Fruit fly (Drosophila melanogaster) whole organism, wandering third instar larva: ENCODE measurements around the gene GABPI.

ENCODE experiments used
- Abd-B ChIP-seq: fragments of >200 bp; optimal IDR thresholded peaks from 2 replicates; lab custom pipeline; 2017; ENCODE audit warnings: missing biosample characterization, missing genetic modification characterization
- CG32264 ChIP-seq: fragments of 200-800 bp; sonication (Bioruptor generic); optimal IDR thresholded peaks from 2 replicates; lab custom pipeline; 2016; ENCODE audit warnings: missing biosample characterization, missing genetic modification characterization
- CG9705 ChIP-seq: fragments of 200-800 bp; sonication (Bioruptor generic); optimal IDR thresholded peaks from 2 replicates; lab custom pipeline; 2018; ENCODE audit warnings: missing biosample characterization, mild to moderate bottlenecking, missing genetic modification characterization
- CrebA ChIP-seq: fragments of 200-800 bp; sonication (Bioruptor generic); optimal IDR thresholded peaks from 2 replicates; lab custom pipeline; 2016; ENCODE audit warnings: missing biosample characterization, mild to moderate bottlenecking, missing genetic modification characterization, borderline replicate concordance
- Dfd ChIP-seq: fragments of >200 bp; optimal IDR thresholded peaks from 2 replicates; lab custom pipeline; 2017; ENCODE audit warnings: missing biosample characterization, missing genetic modification characterization
- Dif ChIP-seq: fragments of 200-275, 200-300 bp; sonication (Bioruptor generic); optimal IDR thresholded peaks from 2 replicates; lab custom pipeline; 2018; ENCODE audit warnings: missing biosample characterization, missing genetic modification characterization; ENCODE audit not compliant: partially characterized antibody
- GATAd ChIP-seq: sonication (Bioruptor generic); optimal IDR thresholded peaks from 2 replicates; lab custom pipeline; 2016; ENCODE audit warnings: missing biosample characterization, missing genetic modification characterization
- HLH106 ChIP-seq: fragments of 200-800 bp; optimal IDR thresholded peaks from 3 replicates; lab custom pipeline; 2019; ENCODE audit warnings: missing biosample characterization, mild to moderate bottlenecking, missing genetic modification characterization, moderate library complexity
- Hnf4 ChIP-seq: fragments of 200-800 bp; sonication (Bioruptor generic); optimal IDR thresholded peaks from 2 replicates; lab custom pipeline; 2016; ENCODE audit warnings: missing biosample characterization, mild to moderate bottlenecking, missing genetic modification characterization
- Hr78 ChIP-seq: fragments of >200 bp; optimal IDR thresholded peaks from 2 replicates; lab custom pipeline; 2017; ENCODE audit warnings: missing biosample characterization, missing genetic modification characterization
- Hr83 ChIP-seq: fragments of 200-300 bp; sonication (Bioruptor generic); optimal IDR thresholded peaks from 2 replicates; lab custom pipeline; 2016; ENCODE audit warnings: missing biosample characterization, mild to moderate bottlenecking, missing genetic modification characterization, moderate library complexity; ENCODE audit not compliant: poor library complexity, severe bottlenecking
- Jra ChIP-seq: sonication (Bioruptor generic); optimal IDR thresholded peaks from 2 replicates; lab custom pipeline; 2016; ENCODE audit warnings: missing biosample characterization, missing genetic modification characterization
- Mio ChIP-seq: sonication (Bioruptor generic); optimal IDR thresholded peaks from 2 replicates; lab custom pipeline; 2016; ENCODE audit warnings: missing biosample characterization, missing genetic modification characterization
- Myc ChIP-seq: fragments of >200 bp; optimal IDR thresholded peaks from 2 replicates; lab custom pipeline; 2017
- N ChIP-seq: fragments of >200 bp; optimal IDR thresholded peaks from 2 replicates; lab custom pipeline; 2018; ENCODE audit warnings: missing biosample characterization, missing external identifiers, missing genetic modification characterization
- OdsH ChIP-seq: fragments of 200-800 bp; sonication (Bioruptor generic); optimal IDR thresholded peaks from 2 replicates; lab custom pipeline; 2016; ENCODE audit warnings: missing biosample characterization, mild to moderate bottlenecking, missing genetic modification characterization
- Rel ChIP-seq, 2 experiments: fragments of 200-800 bp; sonication (Bioruptor generic) in 1 of 2; optimal IDR thresholded peaks; 2 replicates in 1 of 2; 3 replicates in 1 of 2; lab custom pipeline; 2016 to 2019; ENCODE audit warnings: mild to moderate bottlenecking in 2 of 2, missing biosample characterization in 2 of 2, missing genetic modification characterization in 2 of 2, moderate library complexity in 1 of 2
- Sp1 ChIP-seq: fragments of 200-800 bp; sonication (Bioruptor generic); optimal IDR thresholded peaks from 3 replicates; lab custom pipeline; 2019; ENCODE audit warnings: missing biosample characterization, mild to moderate bottlenecking, missing genetic modification characterization, moderate library complexity
- Vsx2 ChIP-seq: fragments of 200-300, 225-300 bp; sonication (Bioruptor generic); optimal IDR thresholded peaks from 2 replicates; lab custom pipeline; 2018; ENCODE audit warnings: missing biosample characterization, missing genetic modification characterization; ENCODE audit not compliant: partially characterized antibody
- br ChIP-seq: fragments of 200-800 bp; sonication (Bioruptor generic); optimal IDR thresholded peaks from 2 replicates; lab custom pipeline; 2016; ENCODE audit warnings: missing biosample characterization, missing genetic modification characterization
- brk ChIP-seq: fragments of 200-800 bp; sonication (Bioruptor generic); optimal IDR thresholded peaks from 2 replicates; lab custom pipeline; 2016; ENCODE audit warnings: missing biosample characterization, mild to moderate bottlenecking, missing genetic modification characterization
- dl ChIP-seq, 2 experiments: fragments of 175-275, 200-275 bp in 1 of 2; fragments of 200-275 bp in 1 of 2; sonication (Bioruptor generic); optimal IDR thresholded peaks; lab custom pipeline; 2018; ENCODE audit warnings: mild to moderate bottlenecking in 2 of 2, missing biosample characterization in 2 of 2, missing genetic modification characterization in 2 of 2, moderate library complexity in 2 of 2; ENCODE audit not compliant: partially characterized antibody in 2 of 2, insufficient read depth in 1 of 2
- dmrt93B ChIP-seq: fragments of 200-800 bp; sonication (Bioruptor generic); optimal IDR thresholded peaks from 2 replicates; lab custom pipeline; 2018; ENCODE audit warnings: missing biosample characterization, mild to moderate bottlenecking, missing genetic modification characterization
- dsf ChIP-seq: sonication (Bioruptor generic); optimal IDR thresholded peaks from 2 replicates; lab custom pipeline; 2016; ENCODE audit warnings: missing biosample characterization, missing genetic modification characterization, borderline replicate concordance
- ey ChIP-seq: fragments of 200-800 bp; sonication (Bioruptor generic); optimal IDR thresholded peaks from 2 replicates; lab custom pipeline; 2016; ENCODE audit warnings: missing biosample characterization, missing genetic modification characterization
- foxo ChIP-seq, 2 experiments: fragments of 200-800 bp; sonication (Bioruptor generic); optimal IDR thresholded peaks; 2 replicates in 1 of 2; 3 replicates in 1 of 2; lab custom pipeline; 2016 to 2017; ENCODE audit warnings: missing biosample characterization in 2 of 2, missing genetic modification characterization in 2 of 2
- fru ChIP-seq: fragments of 200-800 bp; sonication (Bioruptor generic); optimal IDR thresholded peaks from 3 replicates; lab custom pipeline; 2016; ENCODE audit warnings: missing biosample characterization, mild to moderate bottlenecking, missing genetic modification characterization
- h ChIP-seq: fragments of 200-800 bp; sonication (Bioruptor generic); optimal IDR thresholded peaks from 3 replicates; lab custom pipeline; 2016; ENCODE audit warnings: missing biosample characterization, mild to moderate bottlenecking, missing genetic modification characterization
- jim ChIP-seq: fragments of 175-275, 200-325 bp; sonication (Bioruptor generic); optimal IDR thresholded peaks from 2 replicates; lab custom pipeline; 2016; ENCODE audit warnings: missing biosample characterization, mild to moderate bottlenecking, missing genetic modification characterization
- lola ChIP-seq: fragments of >200 bp; optimal IDR thresholded peaks from 2 replicates; lab custom pipeline; 2017; ENCODE audit warnings: missing biosample characterization, missing genetic modification characterization
- pan ChIP-seq: fragments of >200 bp; optimal IDR thresholded peaks from 2 replicates; lab custom pipeline; 2017
- psq ChIP-seq: fragments of 200-800 bp; sonication (Bioruptor generic); optimal IDR thresholded peaks from 3 replicates; lab custom pipeline; 2017; ENCODE audit warnings: missing biosample characterization, mild to moderate bottlenecking, missing genetic modification characterization, moderate library complexity
- rgr ChIP-seq: fragments of 200-800 bp; sonication (Bioruptor generic); optimal IDR thresholded peaks from 3 replicates; lab custom pipeline; 2016; ENCODE audit warnings: missing biosample characterization, mild to moderate bottlenecking, missing genetic modification characterization
- sage ChIP-seq: fragments of 200-800 bp; sonication (Bioruptor generic); optimal IDR thresholded peaks from 2 replicates; lab custom pipeline; 2016; ENCODE audit warnings: missing biosample characterization, mild to moderate bottlenecking, missing genetic modification characterization
- sv ChIP-seq: fragments of 200-800 bp; sonication (Bioruptor generic); optimal IDR thresholded peaks from 3 replicates; lab custom pipeline; 2016; ENCODE audit warnings: missing biosample characterization, missing genetic modification characterization
- tai ChIP-seq: sonication (Bioruptor generic); optimal IDR thresholded peaks from 2 replicates; lab custom pipeline; 2016; ENCODE audit warnings: missing biosample characterization, missing genetic modification characterization
- usp ChIP-seq: fragments of >200 bp; optimal IDR thresholded peaks from 2 replicates; lab custom pipeline; 2017; ENCODE audit warnings: missing biosample characterization, missing genetic modification characterization
- woc ChIP-seq: sonication (Bioruptor generic); optimal IDR thresholded peaks from 2 replicates; lab custom pipeline; 2016; ENCODE audit warnings: missing biosample characterization, mild to moderate bottlenecking, missing genetic modification characterization

The GABPI gene

dm6 chr2L:3022986-3023385, 7.4 kb upstream of the GABPI start, which contains the start of the genes alpha4GT1 and Prp40:
alpha4GT1 (minus strand) TSS chr2L:3023141.
Prp40 (plus strand) TSS chr2L:3023226.
- TF ChIP-seq Rel (GFP tag; optimal IDR thresholded peaks at IDR 0.05; lab: Kevin White, UChicago) (no peak), Rel (tag; optimal IDR thresholded peaks at IDR 0.05; lab: Kevin White, UChicago) (peak; percentile 52), Dfd (no peak), Myc (lab: Kevin White, UChicago) (peak; percentile 22)

- TF ChIP-seq Hr83 (GFP tag; lab: Kevin White, UChicago) (peak; percentile 49), Myc (lab: Kevin White, UChicago) (peak; percentile 35), Rel (GFP tag; optimal IDR thresholded peaks at IDR 0.05; lab: Kevin White, UChicago) (no peak), Rel (tag; optimal IDR thresholded peaks at IDR 0.05; lab: Kevin White, UChicago) (peak; percentile 21), h (GFP tag; lab: Kevin White, UChicago) (no peak)
These were observed 1.3 kb upstream of the GABPI start, which contains the start of the genes Sf3b2 and CG17219 for dm6 chr2L:3029012-3029411. Sf3b2 (minus strand) TSS chr2L:3029168. CG17219 (plus strand) TSS chr2L:3029253.

dm6 chr2L:3034969-3035368, 4.6 kb downstream of the GABPI start, which contains the start of gene CG17258:
CG17258 (minus strand) TSS chr2L:3035348.
- TF ChIP-seq Hr83 (GFP tag; lab: Kevin White, UChicago), result no peak
- TF ChIP-seq h (GFP tag; lab: Kevin White, UChicago), result no peak
- TF ChIP-seq Dif (GFP tag; lab: Kevin White, UChicago), result no peak
- TF ChIP-seq dl (GFP tag; optimal IDR thresholded peaks at IDR 0.05; lab: Kevin White, UChicago; ENCODE audit: insufficient read depth in 1 of 2, partially characterized antibody in 2 of 2), result no peak
- TF ChIP-seq sv (GFP tag; lab: Kevin White, UChicago), result no peak
- no peak for TF ChIP-seq dmrt93B (GFP tag; lab: Kevin White, UChicago)
- TF ChIP-seq rgr (GFP tag; lab: Kevin White, UChicago), result no peak

dm6 chr2L:3037153-3037579, 6.8 kb downstream of the GABPI start, which contains the start of the genes CG17260 and SerRS:
CG17260 (plus strand) TSS chr2L:3037230.
SerRS (minus strand) TSS chr2L:3037403.
- peak; percentile 49 for TF ChIP-seq Myc (lab: Kevin White, UChicago)
- TF ChIP-seq GATAd (GFP tag; lab: Kevin White, UChicago), result peak; percentile 90
- peak; percentile 89 for TF ChIP-seq dmrt93B (GFP tag; lab: Kevin White, UChicago)
- no peak for TF ChIP-seq Abd-B (GFP tag; lab: Kevin White, UChicago)
- TF ChIP-seq lola (GFP tag; lab: Kevin White, UChicago), result no peak
- TF ChIP-seq h (GFP tag; lab: Kevin White, UChicago), result peak; percentile 97
- no peak for TF ChIP-seq Hr78 (GFP tag; lab: Kevin White, UChicago)
- TF ChIP-seq sage (GFP tag; lab: Kevin White, UChicago), result peak; percentile 72
- TF ChIP-seq OdsH, result peak; percentile 94
- peak; percentile 93 for TF ChIP-seq psq (GFP tag; lab: Kevin White, UChicago)
- TF ChIP-seq pan (lab: Kevin White, UChicago), result no peak
- TF ChIP-seq jim (GFP tag; lab: Kevin White, UChicago), result no peak
- no peak for TF ChIP-seq woc (GFP tag; lab: Kevin White, UChicago)
- TF ChIP-seq sv (GFP tag; lab: Kevin White, UChicago), result peak; percentile 81
- TF ChIP-seq Dif (GFP tag; lab: Kevin White, UChicago), result no peak
- peak; percentile 95 for TF ChIP-seq fru (GFP tag; lab: Kevin White, UChicago)
- no peak for TF ChIP-seq CrebA
- TF ChIP-seq Jra (GFP tag; lab: Kevin White, UChicago), result no peak
- TF ChIP-seq tai (GFP tag; lab: Kevin White, UChicago), result no peak
- TF ChIP-seq N (GFP tag; lab: Kevin White, UChicago), result no peak
- no peak for TF ChIP-seq brk (GFP tag; lab: Kevin White, UChicago)
- peak; percentile 88 for TF ChIP-seq Sp1 (GFP tag; lab: Kevin White, UChicago)
- peak; percentile 90 for TF ChIP-seq dsf (GFP tag; lab: Kevin White, UChicago)
- TF ChIP-seq rgr (GFP tag; lab: Kevin White, UChicago), result peak; percentile 95
- peak; percentile 81 for TF ChIP-seq CG9705 (GFP tag; lab: Kevin White, UChicago)
- no peak for TF ChIP-seq usp
- TF ChIP-seq Rel (GFP tag; optimal IDR thresholded peaks at IDR 0.05; lab: Kevin White, UChicago), result no peak
- TF ChIP-seq Rel (tag; optimal IDR thresholded peaks at IDR 0.05; lab: Kevin White, UChicago), result peak; percentile 68
- peak; percentile 59 for TF ChIP-seq Mio (GFP tag; lab: Kevin White, UChicago)
- TF ChIP-seq Hr83 (GFP tag; lab: Kevin White, UChicago), result no peak
- TF ChIP-seq Dfd, result no peak
- no peak for TF ChIP-seq Hnf4 (GFP tag; lab: Kevin White, UChicago)
- TF ChIP-seq dl (GFP tag; optimal IDR thresholded peaks at IDR 0.05; lab: Kevin White, UChicago; ENCODE audit: insufficient read depth in 1 of 2, partially characterized antibody in 2 of 2), result no peak
- peak; percentile 28 to 98 for TF ChIP-seq foxo (GFP tag; optimal IDR thresholded peaks at IDR 0.05; lab: Kevin White, UChicago)
- peak; percentile 96 for TF ChIP-seq br (GFP tag; lab: Kevin White, UChicago)
- TF ChIP-seq Vsx2 (GFP tag; lab: Kevin White, UChicago), result no peak
- peak; percentile 94 for TF ChIP-seq ey (GFP tag; lab: Kevin White, UChicago)
- TF ChIP-seq HLH106 (tag; lab: Kevin White, UChicago), result peak; percentile 94
- peak; percentile 81 for TF ChIP-seq CG32264 (GFP tag; lab: Kevin White, UChicago)
